Fruit fly (Drosophila melanogaster) Kc167 (cell line): ENCODE data around the gene Cyp303a1.

ENCODE experiments used
- insv ChIP-seq: fragments of >200 bp; optimal IDR thresholded peaks from 3 replicates; lab custom pipeline; 2018; ENCODE audit warnings: missing external identifiers
- psq ChIP-seq: fragments of >200 bp; optimal IDR thresholded peaks from 2 replicates; lab custom pipeline; 2017; ENCODE audit warnings: missing external identifiers
- ttk ChIP-seq: sonication (Bioruptor generic); optimal IDR thresholded peaks from 2 replicates; lab custom pipeline; 2017; ENCODE audit warnings: missing external identifiers

dm6 chr2L:16342224-16342623 lies 48.2 kb downstream of the Cyp303a1 start, which contains the start of gene CG44405:
- TF ChIP-seq psq (no peak), insv (lab: Kevin White, UChicago) (no peak), ttk (lab: Kevin White, UChicago) (no peak)
